Fruit fly (Drosophila melanogaster): ENCODE data around the gene ng2.

The ng2 gene

dm6 chrX:3205887-3206794, 34.2 kb downstream of the ng2 start:
- TF ChIP-seq CTCF (optimal IDR thresholded peaks at IDR 0.05), result no peak
- no peak for TF ChIP-seq CG8478 (optimal IDR thresholded peaks at IDR 0.05)

DNA sequence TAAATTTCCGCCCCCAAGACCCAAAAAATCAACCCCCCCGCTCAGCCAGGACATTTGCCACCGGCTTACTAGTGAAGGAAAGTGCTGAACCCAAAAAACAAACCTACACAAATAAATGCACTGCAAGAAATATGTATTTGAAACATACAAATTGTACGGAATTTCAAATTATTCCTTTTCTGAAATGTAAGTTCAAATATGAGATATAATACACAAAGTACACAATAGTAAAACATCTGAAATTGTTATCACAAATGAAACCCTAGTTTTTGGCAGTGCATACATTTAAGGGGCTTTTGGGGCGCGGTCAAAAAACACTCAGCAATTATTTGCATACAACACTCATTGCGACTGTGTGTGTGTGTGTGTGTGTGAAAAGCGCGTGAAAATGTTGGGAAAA, 46.6 kb downstream of the ng2 start:
- no peak for TF ChIP-seq CG8478 (optimal IDR thresholded peaks at IDR 0.05)

- TF ChIP-seq CTCF (optimal IDR thresholded peaks at IDR 0.05) (peak; percentile 48 to 68), CG8478 (optimal IDR thresholded peaks at IDR 0.05) (no peak)
Observed at dm6 chrX:3192301-3192700, 48.1 kb downstream of the ng2 start.

- TF ChIP-seq CTCF (optimal IDR thresholded peaks at IDR 0.05), result no peak
- no peak for TF ChIP-seq CG8478 (optimal IDR thresholded peaks at IDR 0.05)
Observed at dm6 chrX:3190837-3191458, 49.4 kb downstream of the ng2 start.
